Fruit fly (Drosophila melanogaster) whole organism, embryonic: Measurements from ENCODE around the gene CG6330.

Source experiments
- BEAF-32 ChIP-seq: fragments of 200-800 bp; sonication (Bioruptor generic); optimal IDR thresholded peaks from 3 replicates; lab custom pipeline; 2017; ENCODE audit warnings: missing biosample characterization, missing genetic modification characterization, mild to moderate bottlenecking, moderate library complexity, missing genetic modification reagents
- Bgb ChIP-seq: fragments of 200-800 bp; sonication (Bioruptor generic); IDR thresholded peaks from 2 replicates; pipeline ENCODE4 v1.3.6; 2022; ENCODE audit warnings: missing biosample characterization, missing genetic modification characterization; ENCODE audit not compliant: partially characterized antibody
- CG10147 ChIP-seq: fragments of 200-800 bp; sonication (Bioruptor generic); optimal IDR thresholded peaks from 2 replicates; lab custom pipeline; 2019; ENCODE audit warnings: missing biosample characterization, mild to moderate bottlenecking, missing genetic modification characterization, moderate library complexity
- CG10274 ChIP-seq: fragments of 200-800 bp; sonication (Bioruptor generic); optimal IDR thresholded peaks from 3 replicates; lab custom pipeline; 2017; ENCODE audit warnings: missing biosample characterization, mild to moderate bottlenecking, missing genetic modification characterization
- CG10321 ChIP-seq: fragments of 200-800 bp; sonication (Bioruptor generic); IDR thresholded peaks from 2 replicates; pipeline ENCODE4 v1.3.6; 2022; ENCODE audit warnings: missing biosample characterization, missing genetic modification characterization
- CG11456 ChIP-seq: fragments of 200-800 bp; sonication (Bioruptor generic); IDR thresholded peaks from 3 replicates; pipeline ENCODE4 v1.3.6; 2022; ENCODE audit warnings: missing biosample characterization, missing genetic modification characterization
- CG12769 ChIP-seq: fragments of 200-800 bp; sonication (Bioruptor generic); optimal IDR thresholded peaks from 2 replicates; lab custom pipeline; 2019; ENCODE audit warnings: missing biosample characterization, mild to moderate bottlenecking, missing genetic modification characterization, moderate library complexity
- CG16813 ChIP-seq: fragments of 200-800 bp; sonication (Bioruptor generic); IDR thresholded peaks from 3 replicates; pipeline ENCODE4 v1.3.6; 2022; ENCODE audit warnings: missing biosample characterization, missing genetic modification characterization; ENCODE audit not compliant: partially characterized antibody
- CG2116 ChIP-seq: fragments of 200-800 bp; sonication (Bioruptor generic); optimal IDR thresholded peaks from 3 replicates; lab custom pipeline; 2018; ENCODE audit warnings: missing biosample characterization, mild to moderate bottlenecking, missing genetic modification characterization
- CG2889 ChIP-seq: fragments of 200-800 bp; sonication (Bioruptor generic); IDR thresholded peaks from 3 replicates; pipeline ENCODE4 v1.3.6; 2022; ENCODE audit warnings: missing biosample characterization, missing genetic modification characterization
- CG30403 ChIP-seq: fragments of 200-800 bp; sonication (Bioruptor generic); optimal IDR thresholded peaks from 3 replicates; lab custom pipeline; 2016; ENCODE audit warnings: missing biosample characterization, missing genetic modification characterization
- CG32532 ChIP-seq: fragments of 200-800 bp; sonication (Bioruptor generic); IDR thresholded peaks from 2 replicates; pipeline ENCODE4 v1.3.6; 2022; ENCODE audit warnings: missing biosample characterization, missing genetic modification characterization
- CG33213 ChIP-seq: fragments of 200-800 bp; sonication (Bioruptor generic); optimal IDR thresholded peaks from 3 replicates; lab custom pipeline; 2016; ENCODE audit warnings: missing biosample characterization, missing genetic modification characterization
- CG34422 ChIP-seq: fragments of 200-800 bp; sonication (Bioruptor generic); IDR thresholded peaks from 3 replicates; pipeline ENCODE4 v1.3.6; 2022; ENCODE audit warnings: missing biosample characterization, missing genetic modification characterization
- CG4360 ChIP-seq: fragments of 200-800 bp; sonication (Bioruptor generic); IDR thresholded peaks from 2 replicates; pipeline ENCODE4 v1.3.6; 2022; ENCODE audit warnings: missing biosample characterization, missing genetic modification characterization
- CG6689 ChIP-seq: fragments of 200-800 bp; sonication (Bioruptor generic); IDR thresholded peaks from 2 replicates; pipeline ENCODE4 v1.3.6; 2022; ENCODE audit warnings: missing biosample characterization, missing genetic modification characterization
- CG6813 ChIP-seq: fragments of 200-800 bp; sonication (Bioruptor generic); optimal IDR thresholded peaks from 2 replicates; lab custom pipeline; 2017; ENCODE audit warnings: missing biosample characterization, missing genetic modification characterization, mild to moderate bottlenecking, moderate library complexity, missing genetic modification reagents
- CG7357 ChIP-seq: fragments of 200-800 bp; sonication (Bioruptor generic); IDR thresholded peaks from 3 replicates; pipeline ENCODE4 v1.3.6; 2022; ENCODE audit warnings: missing biosample characterization, missing genetic modification characterization
- CG7963 ChIP-seq: fragments of 200-800 bp; sonication (Bioruptor generic); IDR thresholded peaks from 3 replicates; pipeline ENCODE4 v1.3.6; 2022; ENCODE audit warnings: missing biosample characterization, missing genetic modification characterization; ENCODE audit not compliant: partially characterized antibody
- CG7987 ChIP-seq: fragments of 200-800 bp; sonication (Bioruptor generic); optimal IDR thresholded peaks from 2 replicates; lab custom pipeline; 2018; ENCODE audit warnings: missing biosample characterization, mild to moderate bottlenecking, missing genetic modification characterization, moderate library complexity
- CG8944 ChIP-seq: fragments of 200-800 bp; sonication (Bioruptor generic); optimal IDR thresholded peaks from 3 replicates; lab custom pipeline; 2016; ENCODE audit warnings: missing biosample characterization, missing genetic modification characterization
- CG9727 ChIP-seq: fragments of 200-800 bp; sonication (Bioruptor generic); optimal IDR thresholded peaks from 3 replicates; lab custom pipeline; 2017; ENCODE audit warnings: missing biosample characterization, mild to moderate bottlenecking, missing genetic modification characterization
- CG9797 ChIP-seq: fragments of 200-800 bp; sonication (Bioruptor generic); optimal IDR thresholded peaks from 3 replicates; lab custom pipeline; 2018; ENCODE audit warnings: missing biosample characterization, mild to moderate bottlenecking, missing genetic modification characterization
- Fer2 ChIP-seq: fragments of 200-800 bp; sonication (Bioruptor generic); optimal IDR thresholded peaks from 2 replicates; lab custom pipeline; 2018; ENCODE audit warnings: missing biosample characterization, mild to moderate bottlenecking, missing genetic modification characterization, moderate library complexity
- HLH3B ChIP-seq: fragments of 200-800 bp; sonication (Bioruptor generic); IDR thresholded peaks from 2 replicates; pipeline ENCODE4 v1.3.6; 2022; ENCODE audit warnings: missing biosample characterization, missing genetic modification characterization
- Hey ChIP-seq: fragments of 200-800 bp; sonication (Bioruptor generic); optimal IDR thresholded peaks from 3 replicates; lab custom pipeline; 2018; ENCODE audit warnings: missing biosample characterization, mild to moderate bottlenecking, missing genetic modification characterization
- Hr39 ChIP-seq: fragments of >200 bp; optimal IDR thresholded peaks from 2 replicates; lab custom pipeline; 2017
- Hsf ChIP-seq: fragments of 200-800 bp; sonication (Bioruptor generic); optimal IDR thresholded peaks from 3 replicates; lab custom pipeline; 2016; ENCODE audit warnings: missing biosample characterization, missing genetic modification characterization
- Kr ChIP-seq: fragments of 200-800 bp; sonication (Bioruptor generic); optimal IDR thresholded peaks from 2 replicates; lab custom pipeline; 2017; ENCODE audit warnings: missing biosample characterization, mild to moderate bottlenecking, missing genetic modification characterization
- MTF-1 ChIP-seq: fragments of 200-800 bp; sonication (Bioruptor generic); optimal IDR thresholded peaks from 2 replicates; lab custom pipeline; 2018; ENCODE audit warnings: missing biosample characterization, mild to moderate bottlenecking, missing genetic modification characterization, borderline replicate concordance
- Med ChIP-seq: fragments of 200-800 bp; sonication (Bioruptor generic); peaks from one replicate; lab custom pipeline; 2016; ENCODE audit warnings: missing biosample characterization, missing genetic modification characterization, mild to moderate bottlenecking, inconsistent platforms, moderate library complexity
- Nf-YB ChIP-seq: fragments of 200-800 bp; sonication (Bioruptor generic); optimal IDR thresholded peaks from 3 replicates; lab custom pipeline; 2019; ENCODE audit warnings: missing biosample characterization, mild to moderate bottlenecking, missing genetic modification characterization, moderate library complexity
- Optix ChIP-seq: fragments of 200-800 bp; sonication (Bioruptor generic); IDR thresholded peaks from 3 replicates; pipeline ENCODE4 v1.3.6; 2022; ENCODE audit warnings: missing biosample characterization, missing genetic modification characterization
- Pdp1 ChIP-seq, 2 experiments: fragments of 200-800 bp; sonication (Bioruptor generic); optimal IDR thresholded peaks; 3 replicates each; lab custom pipeline; 2016; ENCODE audit warnings: missing biosample characterization in 2 of 2, missing genetic modification characterization in 2 of 2, mild to moderate bottlenecking in 1 of 2, moderate library complexity in 1 of 2
- Sox102F ChIP-seq: fragments of 200-800 bp; sonication (Bioruptor generic); optimal IDR thresholded peaks from 2 replicates; lab custom pipeline; 2018; ENCODE audit warnings: missing biosample characterization, mild to moderate bottlenecking, missing genetic modification characterization, moderate library complexity
- ap ChIP-seq: fragments of 200-800 bp; sonication (Bioruptor generic); IDR thresholded peaks from 2 replicates; pipeline ENCODE4 v1.3.6; 2022; ENCODE audit warnings: missing biosample characterization, missing genetic modification characterization
- ash1 ChIP-seq: fragments of 200-800 bp; sonication (Bioruptor generic); optimal IDR thresholded peaks from 2 replicates; lab custom pipeline; 2018; ENCODE audit warnings: missing biosample characterization, mild to moderate bottlenecking, missing genetic modification characterization
- bowl ChIP-seq: fragments of 200-800 bp; sonication (Bioruptor generic); IDR thresholded peaks from 2 replicates; pipeline ENCODE4 v1.3.6; 2022; ENCODE audit warnings: missing biosample characterization, missing genetic modification characterization
- cato ChIP-seq: fragments of 200-800 bp; sonication (Bioruptor generic); optimal IDR thresholded peaks from 2 replicates; lab custom pipeline; 2016; ENCODE audit warnings: missing biosample characterization, missing genetic modification characterization, borderline replicate concordance
- eve ChIP-seq, 2 experiments: fragments of >200 bp; optimal IDR thresholded peaks; 2 replicates each; lab custom pipeline; 2017; ENCODE audit warnings: missing biosample characterization in 2 of 2, missing genetic modification characterization in 2 of 2
- gce ChIP-seq: fragments of 200-800 bp; sonication (Bioruptor generic); IDR thresholded peaks from 3 replicates; pipeline ENCODE4 v1.3.6; 2022; ENCODE audit warnings: missing biosample characterization, missing genetic modification characterization
- grn ChIP-seq: fragments of 200-800 bp; sonication (Bioruptor generic); optimal IDR thresholded peaks from 3 replicates; lab custom pipeline; 2017; ENCODE audit warnings: missing biosample characterization, missing genetic modification characterization
- ham ChIP-seq: fragments of 200-800 bp; sonication (Bioruptor generic); IDR thresholded peaks from 2 replicates; pipeline ENCODE4 v1.3.6; 2022; ENCODE audit warnings: missing biosample characterization, missing genetic modification characterization
- kay ChIP-seq: fragments of 200-800 bp; sonication (Bioruptor generic); optimal IDR thresholded peaks from 2 replicates; lab custom pipeline; 2016; ENCODE audit warnings: missing biosample characterization, missing genetic modification characterization
- lbe ChIP-seq: fragments of 200-800 bp; sonication (Bioruptor generic); optimal IDR thresholded peaks from 2 replicates; lab custom pipeline; 2016; ENCODE audit warnings: missing biosample characterization, mild to moderate bottlenecking, missing genetic modification characterization
- pfk ChIP-seq: fragments of 200-800 bp; sonication (Bioruptor generic); optimal IDR thresholded peaks from 2 replicates; lab custom pipeline; 2018; ENCODE audit warnings: missing biosample characterization, mild to moderate bottlenecking, missing genetic modification characterization, moderate library complexity
- sd ChIP-seq: fragments of 200-800 bp; sonication (Bioruptor generic); optimal IDR thresholded peaks from 3 replicates; lab custom pipeline; 2018; ENCODE audit warnings: missing biosample characterization, mild to moderate bottlenecking, missing genetic modification characterization, moderate library complexity
- slbo ChIP-seq: fragments of 200-800 bp; sonication (Bioruptor generic); IDR thresholded peaks from 2 replicates; pipeline ENCODE4 v1.3.6; 2022; ENCODE audit warnings: missing biosample characterization, missing genetic modification characterization
- vnd ChIP-seq: fragments of 200-800 bp; sonication (Bioruptor generic); IDR thresholded peaks from 3 replicates; pipeline ENCODE4 v1.3.6; 2022; ENCODE audit warnings: missing biosample characterization, missing genetic modification characterization; ENCODE audit not compliant: partially characterized antibody
- wek ChIP-seq: fragments of 200-800 bp; sonication (Bioruptor generic); optimal IDR thresholded peaks from 3 replicates; lab custom pipeline; 2018; ENCODE audit warnings: missing biosample characterization, mild to moderate bottlenecking, missing genetic modification characterization, moderate library complexity

CG6330 gene

dm6 chr3R:26926477-26926876 lies 31.8 kb downstream of the CG6330 start (continued):
- TF ChIP-seq grn (GFP tag; lab: Kevin White, UChicago) (no peak), Med (GFP tag; lab: Kevin White, UChicago) (peak; percentile 40), CG16813 (no peak), Kr (GFP tag; lab: Kevin White, UChicago) (no peak), Nf-YB (GFP tag; lab: Kevin White, UChicago) (no peak), Optix (GFP tag; lab: Robert Waterston, UW) (no peak), CG12769 (tag; lab: Kevin White, UChicago) (peak; percentile 74), CG4360 (GFP tag; lab: Robert Waterston, UW) (no peak), CG6689 (no peak), CG2889 (GFP tag; lab: Robert Waterston, UW) (no peak), CG11456 (GFP tag; lab: Robert Waterston, UW) (no peak), pfk (GFP tag; lab: Kevin White, UChicago) (no peak), CG10274 (GFP tag; lab: Kevin White, UChicago) (no peak), Hsf (GFP tag; lab: Kevin White, UChicago) (no peak), eve (GFP tag; optimal IDR thresholded peaks at IDR 0.05; lab: Kevin White, UChicago) (no peak), CG10147 (no peak), ap (no peak), sd (peak; percentile 9), CG30403 (GFP tag; lab: Kevin White, UChicago) (no peak)
- TF ChIP-seq, all 482 proteins: peak for 6

dm6 chr3R:26923830-26924333 lies 34.4 kb downstream of the CG6330 start:
- peak; percentile 76 for TF ChIP-seq CG6813
- TF ChIP-seq gce (GFP tag; lab: Robert Waterston, UW), result no peak
- no peak for TF ChIP-seq CG33213 (GFP tag; lab: Kevin White, UChicago)
- TF ChIP-seq CG7963 (GFP tag; lab: Robert Waterston, UW), result no peak
- 0 out of 3 replicates have a peak, but pooled peaks have one; percentile 36 for TF ChIP-seq CG34422
- no peak for TF ChIP-seq CG2116 (GFP tag; lab: Kevin White, UChicago)
- peak; percentile 31; the same call in 1 of the 2 replicates for TF ChIP-seq CG32532 (GFP tag; lab: Robert Waterston, UW)
- TF ChIP-seq CG8944, result no peak
- TF ChIP-seq Pdp1 (GFP tag; optimal IDR thresholded peaks at IDR 0.05; lab: Kevin White, UChicago), result peak; percentile 16 to 48
- TF ChIP-seq HLH3B (GFP tag; lab: Robert Waterston, UW), result peak; percentile 28; the same call in 1 of the 2 replicates
- TF ChIP-seq kay (GFP tag; lab: Kevin White, UChicago), result peak; percentile 50
- TF ChIP-seq CG10321 (GFP tag; lab: Robert Waterston, UW), result no peak
- 0 out of 2 replicates have a peak, but pooled peaks have one; percentile 25 for TF ChIP-seq ap
- TF ChIP-seq MTF-1, result peak; percentile 10
- peak; percentile 58 for TF ChIP-seq CG7987 (GFP tag; lab: Kevin White, UChicago)
- no peak for TF ChIP-seq Hey (tag; lab: Kevin White, UChicago)
- peak; percentile 44 for TF ChIP-seq lbe (GFP tag; lab: Kevin White, UChicago)
- peak; percentile 60 for TF ChIP-seq Sox102F (GFP tag; lab: Kevin White, UChicago)
- TF ChIP-seq Bgb (GFP tag; lab: Robert Waterston, UW), result no peak
- TF ChIP-seq BEAF-32 (GFP tag; lab: Kevin White, UChicago), result no peak
- TF ChIP-seq Fer2, result peak; percentile 37
- TF ChIP-seq ash1, result no peak
- peak; percentile 69 for TF ChIP-seq CG9727 (GFP tag; lab: Kevin White, UChicago)
- TF ChIP-seq ham (GFP tag; lab: Robert Waterston, UW), result no peak
- TF ChIP-seq slbo (GFP tag; lab: Robert Waterston, UW), result no peak
- no peak for TF ChIP-seq bowl (GFP tag; lab: Robert Waterston, UW)
- peak; percentile 45 for TF ChIP-seq wek (GFP tag; lab: Kevin White, UChicago)
- 0 out of 3 replicates have a peak, but pooled peaks have one; percentile 25 for TF ChIP-seq CG7357 (GFP tag; lab: Robert Waterston, UW)
- TF ChIP-seq vnd (GFP tag; lab: Robert Waterston, UW), result no peak
- TF ChIP-seq CG9797, result no peak
- TF ChIP-seq Hr39 (lab: Kevin White, UChicago), result no peak
- no peak for TF ChIP-seq cato (GFP tag; lab: Kevin White, UChicago)
